Fruit fly (Drosophila melanogaster): ENCODE measurements around the gene CG18088.

Gene CG18088

DNA sequence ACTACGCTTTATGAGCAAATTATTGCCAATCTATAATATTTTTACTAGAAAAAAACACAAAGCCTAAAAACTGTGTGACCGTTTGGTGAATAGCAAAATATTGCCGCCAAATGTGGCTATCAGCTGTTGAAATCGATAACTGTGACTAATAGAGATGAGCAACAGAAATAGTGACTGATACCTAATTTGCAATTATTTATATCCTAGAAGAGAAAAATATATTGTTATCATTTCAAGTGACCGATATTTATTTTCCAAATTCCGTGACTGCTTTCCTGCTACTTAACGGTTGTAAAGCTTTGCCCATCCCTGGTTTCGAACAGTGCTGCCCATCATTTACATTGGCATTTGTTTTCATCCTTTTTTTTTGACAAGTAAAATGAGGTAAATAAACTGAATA, 29.9 kb downstream of the CG18088 start, which contains the start of the genes alien and CG18661 (continued):
- TF ChIP-seq H15 (GFP tag; IDR thresholded peaks at IDR 0.05) (peak; percentile 85; the same call in 2 of the 3 replicates), CG2889 (GFP tag; IDR thresholded peaks at IDR 0.05) (peak; percentile 81), crc (GFP tag; optimal IDR thresholded peaks at IDR 0.05) (peak; percentile 89), knrl (GFP tag; IDR thresholded peaks at IDR 0.05; ENCODE audit: partially characterized antibody) (peak; percentile 78), CG4424 (GFP tag; optimal IDR thresholded peaks at IDR 0.05) (peak; percentile 75), Rfx (GFP tag; IDR thresholded peaks at IDR 0.05) (peak; percentile 96), CG16863 (GFP tag; optimal IDR thresholded peaks at IDR 0.05) (peak; percentile 40), Ravus (GFP tag; IDR thresholded peaks at IDR 0.05) (peak; percentile 85), CG5245 (GFP tag; optimal IDR thresholded peaks at IDR 0.05) (peak; percentile 28), cwo (GFP tag; optimal IDR thresholded peaks at IDR 0.05) (peak; percentile 11), gce (GFP tag; IDR thresholded peaks at IDR 0.05) (peak; percentile 58; the same call in 2 of the 3 replicates), CkIIα-i1 (GFP tag; IDR thresholded peaks at IDR 0.05) (0 out of 2 replicates have a peak, but pooled peaks have one; percentile 64), sna (GFP tag; IDR thresholded peaks at IDR 0.05; ENCODE audit: partially characterized antibody) (0 out of 2 replicates have a peak, but pooled peaks have one; percentile 14), CG31365 (tag; optimal IDR thresholded peaks at IDR 0.05) (no peak), oc (tag; optimal IDR thresholded peaks at IDR 0.05) (peak; percentile 44), Poxn (GFP tag; IDR thresholded peaks at IDR 0.05) (peak; percentile 54; the same call in 1 of the 2 replicates), B-H1 (GFP tag; IDR thresholded peaks at IDR 0.05) (peak; percentile 84), CG1603 (tag; optimal IDR thresholded peaks at IDR 0.05) (peak; percentile 89), Blimp-1 (GFP tag; optimal IDR thresholded peaks at IDR 0.05) (peak; percentile 48), gfzf (GFP tag; optimal IDR thresholded peaks at IDR 0.05) (peak; percentile 88), CG10654 (GFP tag; optimal IDR thresholded peaks at IDR 0.05) (peak; percentile 81), CG9215 (GFP tag; IDR thresholded peaks at IDR 0.05) (peak; percentile 90), hth (optimal IDR thresholded peaks at IDR 0.05) (no peak), sob (GFP tag; IDR thresholded peaks at IDR 0.05) (peak; percentile 90), otp (GFP tag; IDR thresholded peaks at IDR 0.05) (peak; percentile 90), shn (GFP tag; optimal IDR thresholded peaks at IDR 0.05) (peak; percentile 76), CG7556 (GFP tag; optimal IDR thresholded peaks at IDR 0.05) (peak; percentile 30), chm (GFP tag; IDR thresholded peaks at IDR 0.05) (peak; percentile 89), Lim3 (GFP tag; IDR thresholded peaks at IDR 0.05) (peak; percentile 82), CG31388 (GFP tag; optimal IDR thresholded peaks at IDR 0.05) (no peak), phol (tag; optimal IDR thresholded peaks at IDR 0.05) (peak; percentile 81), sd (tag; optimal IDR thresholded peaks at IDR 0.05) (peak; percentile 70), az2 (GFP tag; optimal IDR thresholded peaks at IDR 0.05) (peak; percentile 65), Max (GFP tag; optimal IDR thresholded peaks at IDR 0.05) (peak; percentile 45), danr (GFP tag; IDR thresholded peaks at IDR 0.05) (peak; percentile 91), Trl (optimal IDR thresholded peaks at IDR 0.05) (no peak), Trl (GFP tag; optimal IDR thresholded peaks at IDR 0.05) (peak; percentile 98), ssp (GFP tag; IDR thresholded peaks at IDR 0.05) (peak; percentile 81), vnd (GFP tag; IDR thresholded peaks at IDR 0.05; ENCODE audit: partially characterized antibody) (peak; percentile 60; the same call in 2 of the 3 replicates), CG7928 (GFP tag; optimal IDR thresholded peaks at IDR 0.05) (peak; percentile 91), Gsc (GFP tag; IDR thresholded peaks at IDR 0.05) (peak; percentile 48; the same call in 1 of the 2 replicates), Nf-YA (GFP tag; IDR thresholded peaks at IDR 0.05) (peak; percentile 83), CG9817 (tag; optimal IDR thresholded peaks at IDR 0.05) (peak; percentile 85), hbn (GFP tag; IDR thresholded peaks at IDR 0.05; ENCODE audit: partially characterized antibody) (no peak), CG7745 (tag; optimal IDR thresholded peaks at IDR 0.05) (no peak), Aef1 (GFP tag; IDR thresholded peaks at IDR 0.05) (peak; percentile 98), CG15696 (tag; optimal IDR thresholded peaks at IDR 0.05) (peak; percentile 77), CG18262 (tag; optimal IDR thresholded peaks at IDR 0.05) (no peak), CG14667 (GFP tag; IDR thresholded peaks at IDR 0.05) (peak; percentile 80), CG17912 (GFP tag; optimal IDR thresholded peaks at IDR 0.05) (peak; percentile 77), Ada2b (GFP tag; IDR thresholded peaks at IDR 0.05) (peak; percentile 96), Chrac-16 (GFP tag; optimal IDR thresholded peaks at IDR 0.05) (peak; percentile 71)

Data from whole organism, embryonic.